Fruit fly (Drosophila melanogaster) whole organism, prepupa: ENCODE results near the gene CG12994.

ENCODE experiments used
- Blimp-1 ChIP-seq: fragments of 200-800 bp; sonication (Bioruptor generic); optimal IDR thresholded peaks from 3 replicates; lab custom pipeline; 2017; ENCODE audit warnings: missing biosample characterization, missing genetic modification characterization, mild to moderate bottlenecking, moderate library complexity, missing genetic modification reagents
- CG10631 ChIP-seq: fragments of 200-800 bp; sonication (Bioruptor generic); optimal IDR thresholded peaks from 2 replicates; lab custom pipeline; 2016; ENCODE audit warnings: missing biosample characterization, missing genetic modification characterization
- CG10669 ChIP-seq: fragments of 200-800 bp; sonication (Bioruptor generic); optimal IDR thresholded peaks from 3 replicates; lab custom pipeline; 2018; ENCODE audit warnings: missing biosample characterization, mild to moderate bottlenecking, missing genetic modification characterization, moderate library complexity
- CG11294 ChIP-seq: fragments of 200-800 bp; sonication (Bioruptor generic); IDR thresholded peaks from 2 replicates; pipeline ENCODE4 v1.3.6; 2022; ENCODE audit warnings: missing biosample characterization, missing genetic modification characterization
- CG11762 ChIP-seq: fragments of 200-800 bp; sonication (Bioruptor generic); optimal IDR thresholded peaks from 3 replicates; lab custom pipeline; 2016; ENCODE audit warnings: missing biosample characterization, missing genetic modification characterization; ENCODE audit not compliant: insufficient read depth
- CG11902 ChIP-seq: fragments of 200-800 bp; sonication (Bioruptor generic); optimal IDR thresholded peaks from 3 replicates; lab custom pipeline; 2016; ENCODE audit warnings: missing biosample characterization, missing genetic modification characterization
- CG15336 ChIP-seq: fragments of 200-800 bp; sonication (Bioruptor generic); IDR thresholded peaks from 2 replicates; pipeline ENCODE4 v1.3.6; 2022; ENCODE audit warnings: missing biosample characterization, missing genetic modification characterization
- CG1621 ChIP-seq: fragments of 200-800 bp; sonication (Bioruptor generic); optimal IDR thresholded peaks from 3 replicates; lab custom pipeline; 2018; ENCODE audit warnings: missing biosample characterization, mild to moderate bottlenecking, missing genetic modification characterization
- CG16779 ChIP-seq: fragments of 200-800 bp; sonication (Bioruptor generic); optimal IDR thresholded peaks from 3 replicates; lab custom pipeline; 2017; ENCODE audit warnings: missing biosample characterization, mild to moderate bottlenecking, missing genetic modification characterization
- CG3032 ChIP-seq: fragments of 200-800 bp; optimal IDR thresholded peaks from 2 replicates; lab custom pipeline; 2019; ENCODE audit warnings: missing biosample characterization, mild to moderate bottlenecking, missing genetic modification characterization, moderate library complexity
- CG32006 ChIP-seq: fragments of 200-800 bp; sonication (Bioruptor generic); optimal IDR thresholded peaks from 3 replicates; lab custom pipeline; 2017; ENCODE audit warnings: missing biosample characterization, mild to moderate bottlenecking, missing genetic modification characterization
- CG34406 ChIP-seq: fragments of 200-800 bp; sonication (Bioruptor generic); optimal IDR thresholded peaks from 3 replicates; lab custom pipeline; 2016; ENCODE audit warnings: missing biosample characterization, missing genetic modification characterization
- CG4318 ChIP-seq: fragments of 200-800 bp; sonication (Bioruptor generic); optimal IDR thresholded peaks from 3 replicates; lab custom pipeline; 2017; ENCODE audit warnings: missing biosample characterization, mild to moderate bottlenecking, missing genetic modification characterization
- CG6163 ChIP-seq: fragments of 200-800 bp; sonication (Bioruptor generic); IDR thresholded peaks from 3 replicates; pipeline ENCODE4 v1.3.6; 2022; ENCODE audit warnings: missing biosample characterization, missing genetic modification characterization
- CG6276 ChIP-seq: fragments of 200-800 bp; sonication (Bioruptor generic); optimal IDR thresholded peaks from 2 replicates; lab custom pipeline; 2017; ENCODE audit warnings: missing biosample characterization, mild to moderate bottlenecking, missing genetic modification characterization
- CG7368 ChIP-seq: fragments of 200-800 bp; sonication (Bioruptor generic); optimal IDR thresholded peaks from 3 replicates; lab custom pipeline; 2016; ENCODE audit warnings: missing biosample characterization, missing genetic modification characterization
- CG8319 ChIP-seq: fragments of 200-800 bp; sonication (Bioruptor generic); optimal IDR thresholded peaks from 3 replicates; lab custom pipeline; 2016; ENCODE audit warnings: missing biosample characterization, missing genetic modification characterization
- CG8632 ChIP-seq: fragments of 200-800 bp; sonication (Bioruptor generic); optimal IDR thresholded peaks from 3 replicates; lab custom pipeline; 2016; ENCODE audit warnings: missing biosample characterization, missing genetic modification characterization
- CG9139 ChIP-seq: fragments of 200-800 bp; sonication (Bioruptor generic); optimal IDR thresholded peaks from 3 replicates; lab custom pipeline; 2017; ENCODE audit warnings: missing biosample characterization, mild to moderate bottlenecking, missing genetic modification characterization
- Eip75B ChIP-seq: fragments of 200-800 bp; sonication (Bioruptor generic); optimal IDR thresholded peaks from 3 replicates; lab custom pipeline; 2016; ENCODE audit warnings: missing biosample characterization, missing genetic modification characterization
- Eip78C ChIP-seq: fragments of 200-800 bp; sonication (Bioruptor generic); peaks from one replicate; lab custom pipeline; 2016; ENCODE audit warnings: missing biosample characterization, missing genetic modification characterization
- Eip93F ChIP-seq: fragments of 200-800 bp; sonication (Bioruptor generic); optimal IDR thresholded peaks from 2 replicates; lab custom pipeline; 2016; ENCODE audit warnings: missing biosample characterization, mild to moderate bottlenecking, missing genetic modification characterization
- Ets21C ChIP-seq: fragments of 200-800 bp; sonication (Bioruptor generic); optimal IDR thresholded peaks from 3 replicates; lab custom pipeline; 2016; ENCODE audit warnings: missing biosample characterization, missing genetic modification characterization
- Ets96B ChIP-seq: fragments of 200-800 bp; optimal IDR thresholded peaks from 2 replicates; lab custom pipeline; 2019; ENCODE audit warnings: missing biosample characterization, mild to moderate bottlenecking, missing genetic modification characterization, moderate library complexity
- Hr39 ChIP-seq: fragments of 200-800 bp; sonication (Bioruptor generic); optimal IDR thresholded peaks from 2 replicates; lab custom pipeline; 2016; ENCODE audit warnings: missing biosample characterization, missing genetic modification characterization
- Hr4 ChIP-seq: fragments of 200-800 bp; sonication (Bioruptor generic); optimal IDR thresholded peaks from 3 replicates; lab custom pipeline; 2016; ENCODE audit warnings: missing biosample characterization, missing genetic modification characterization
- Lpt ChIP-seq: fragments of 200-800 bp; sonication (Bioruptor generic); optimal IDR thresholded peaks from 3 replicates; lab custom pipeline; 2016; ENCODE audit warnings: missing biosample characterization, missing genetic modification characterization
- Met ChIP-seq: fragments of 200-800 bp; sonication (Bioruptor generic); optimal IDR thresholded peaks from 3 replicates; lab custom pipeline; 2016; ENCODE audit warnings: missing biosample characterization, missing genetic modification characterization
- OdsH ChIP-seq: fragments of 200-800 bp; sonication (Bioruptor generic); optimal IDR thresholded peaks from 3 replicates; lab custom pipeline; 2016; ENCODE audit warnings: missing biosample characterization, missing genetic modification characterization
- Smox ChIP-seq: fragments of 200-800 bp; sonication (Bioruptor generic); optimal IDR thresholded peaks from 3 replicates; lab custom pipeline; 2016; ENCODE audit warnings: missing biosample characterization, missing genetic modification characterization
- Sox14 ChIP-seq: fragments of 200-800 bp; sonication (Bioruptor generic); optimal IDR thresholded peaks from 3 replicates; lab custom pipeline; 2016; ENCODE audit warnings: missing biosample characterization, missing genetic modification characterization
- Sox15 ChIP-seq: fragments of 200-800 bp; sonication (Bioruptor generic); optimal IDR thresholded peaks from 3 replicates; lab custom pipeline; 2016; ENCODE audit warnings: missing biosample characterization, missing genetic modification characterization
- achi ChIP-seq: fragments of 200-800 bp; sonication (Bioruptor generic); optimal IDR thresholded peaks from 3 replicates; lab custom pipeline; 2016; ENCODE audit warnings: missing biosample characterization, missing genetic modification characterization
- acj6 ChIP-seq: fragments of 200-800 bp; sonication (Bioruptor generic); optimal IDR thresholded peaks from 3 replicates; lab custom pipeline; 2016; ENCODE audit warnings: missing biosample characterization, missing genetic modification characterization
- cyc ChIP-seq: fragments of 200-800 bp; sonication (Bioruptor generic); optimal IDR thresholded peaks from 3 replicates; lab custom pipeline; 2016; ENCODE audit warnings: missing biosample characterization, missing genetic modification characterization
- dac ChIP-seq: fragments of 200-800 bp; sonication (Bioruptor generic); optimal IDR thresholded peaks from 2 replicates; lab custom pipeline; 2017; ENCODE audit warnings: missing biosample characterization, mild to moderate bottlenecking, missing genetic modification characterization
- eg ChIP-seq: fragments of 200-800 bp; sonication (Bioruptor generic); IDR thresholded peaks from 3 replicates; pipeline ENCODE4 v1.3.6; 2022; ENCODE audit warnings: missing biosample characterization, missing genetic modification characterization
- esn ChIP-seq: fragments of 200-800 bp; sonication (Bioruptor generic); optimal IDR thresholded peaks from 2 replicates; lab custom pipeline; 2016; ENCODE audit warnings: missing biosample characterization, mild to moderate bottlenecking, missing genetic modification characterization, moderate library complexity
- fd85E ChIP-seq: fragments of 200-800 bp; sonication (Bioruptor generic); optimal IDR thresholded peaks from 3 replicates; lab custom pipeline; 2016; ENCODE audit warnings: missing biosample characterization, missing genetic modification characterization
- fkh ChIP-seq: fragments of 200-800 bp; sonication (Bioruptor generic); optimal IDR thresholded peaks from 3 replicates; lab custom pipeline; 2017; ENCODE audit warnings: missing biosample characterization, mild to moderate bottlenecking, missing genetic modification characterization, moderate library complexity
- lz ChIP-seq: fragments of 200-800 bp; sonication (Bioruptor generic); optimal IDR thresholded peaks from 3 replicates; lab custom pipeline; 2016; ENCODE audit warnings: missing biosample characterization, missing genetic modification characterization
- pdm3 ChIP-seq: fragments of 200-800 bp; sonication (Bioruptor generic); optimal IDR thresholded peaks from 3 replicates; lab custom pipeline; 2016; ENCODE audit warnings: missing biosample characterization, missing genetic modification characterization
- salr ChIP-seq, 2 experiments: fragments of 200-800 bp; sonication (Bioruptor generic); optimal IDR thresholded peaks; 3 replicates each; lab custom pipeline; 2016 to 2018; ENCODE audit warnings: missing biosample characterization in 2 of 2, missing genetic modification characterization in 2 of 2, mild to moderate bottlenecking in 1 of 2
- ss ChIP-seq, 2 experiments: fragments of 200-800 bp; sonication (Bioruptor generic); optimal IDR thresholded peaks; 2 replicates in 1 of 2; 3 replicates in 1 of 2; lab custom pipeline; 2017 to 2018; ENCODE audit warnings: mild to moderate bottlenecking in 2 of 2, missing biosample characterization in 2 of 2, missing genetic modification characterization in 2 of 2, moderate library complexity in 1 of 2
- svp ChIP-seq: fragments of 200-800 bp; sonication (Bioruptor generic); peaks from one replicate; lab custom pipeline; 2016; ENCODE audit warnings: missing biosample characterization, missing genetic modification characterization
- topi ChIP-seq: fragments of 200-800 bp; sonication (Bioruptor generic); optimal IDR thresholded peaks from 3 replicates; lab custom pipeline; 2016; ENCODE audit warnings: missing biosample characterization, missing genetic modification characterization
- vri ChIP-seq: fragments of 200-800 bp; sonication (Bioruptor generic); optimal IDR thresholded peaks from 3 replicates; lab custom pipeline; 2016; ENCODE audit warnings: missing biosample characterization, mild to moderate bottlenecking, missing genetic modification characterization

The CG12994 gene

DNA sequence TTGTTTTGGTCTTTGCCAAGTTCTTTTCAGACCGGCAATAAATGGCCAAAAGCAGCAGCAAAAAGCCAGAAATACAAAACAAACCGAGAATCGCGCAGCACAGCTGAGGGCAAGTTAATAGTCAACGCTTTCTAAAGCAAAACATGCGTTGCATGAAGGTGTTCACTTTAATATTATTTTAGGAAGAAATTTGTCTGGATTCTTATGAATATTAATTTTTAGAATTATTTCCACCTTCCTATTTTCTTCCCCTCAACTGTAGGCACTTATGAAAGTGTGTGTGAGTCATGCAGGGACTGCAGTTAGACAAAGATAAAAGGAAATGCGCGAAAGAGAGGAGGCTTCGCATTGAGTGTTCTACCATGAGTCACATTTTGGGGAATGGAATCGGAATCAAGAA is 47.4 kb upstream of the CG12994 start (continued):
- peak; percentile 87 for TF ChIP-seq Lpt
- TF ChIP-seq CG7368 (GFP tag; lab: Kevin White, UChicago), result peak; percentile 83
- peak; percentile 86 for TF ChIP-seq CG8632 (GFP tag; lab: Kevin White, UChicago)
- peak; percentile 73 for TF ChIP-seq CG11294 (GFP tag; lab: Robert Waterston, UW)
- TF ChIP-seq CG3032, result peak; percentile 77
- peak; percentile 81 for TF ChIP-seq Blimp-1 (GFP tag; lab: Kevin White, UChicago)
- TF ChIP-seq CG4318 (GFP tag; lab: Kevin White, UChicago), result peak; percentile 54
- peak; percentile 82 for TF ChIP-seq Sox15 (GFP tag; lab: Kevin White, UChicago)
- TF ChIP-seq pdm3 (GFP tag; lab: Kevin White, UChicago), result peak; percentile 90
- peak; percentile 89 for TF ChIP-seq OdsH (GFP tag; lab: Kevin White, UChicago)
- TF ChIP-seq topi (GFP tag; lab: Kevin White, UChicago), result peak; percentile 97
- TF ChIP-seq Smox (GFP tag; lab: Kevin White, UChicago), result peak; percentile 96
- peak; percentile 76 for TF ChIP-seq CG6276 (GFP tag; lab: Kevin White, UChicago)
- TF ChIP-seq dac (GFP tag; lab: Kevin White, UChicago), result peak; percentile 65
- TF ChIP-seq fkh, result no peak

- TF ChIP-seq svp (GFP tag; lab: Kevin White, UChicago) (peak; percentile 97), CG11902 (GFP tag; lab: Kevin White, UChicago) (no peak)
These were observed 46.7 kb upstream of the CG12994 start for dm6 chrX:17490462-17490861.

dm6 chrX:17489853-17490252 is 46.1 kb upstream of the CG12994 start:
- peak; percentile 55 for TF ChIP-seq achi (GFP tag; lab: Kevin White, UChicago)
- TF ChIP-seq CG15336 (GFP tag; lab: Robert Waterston, UW), result no peak
- no peak for TF ChIP-seq CG1621 (tag; lab: Kevin White, UChicago)
- TF ChIP-seq Hr4, result peak; percentile 43
- peak; percentile 76 for TF ChIP-seq Ets21C (GFP tag; lab: Kevin White, UChicago)
- TF ChIP-seq pdm3 (GFP tag; lab: Kevin White, UChicago), result peak; percentile 50
- no peak; the same call in 1 of the 2 replicates for TF ChIP-seq CG11294 (GFP tag; lab: Robert Waterston, UW)
- TF ChIP-seq salr (GFP tag; optimal IDR thresholded peaks at IDR 0.05; lab: Kevin White, UChicago), result no peak
- no peak for TF ChIP-seq ss (GFP tag; optimal IDR thresholded peaks at IDR 0.05; lab: Kevin White, UChicago)
- peak; percentile 33 for TF ChIP-seq CG11762 (GFP tag; lab: Kevin White, UChicago)
- peak; percentile 5 for TF ChIP-seq fd85E (GFP tag; lab: Kevin White, UChicago)
- TF ChIP-seq CG32006 (GFP tag; lab: Kevin White, UChicago), result peak; percentile 49
- TF ChIP-seq Blimp-1 (GFP tag; lab: Kevin White, UChicago), result peak; percentile 54
- peak; percentile 84 for TF ChIP-seq esn (GFP tag; lab: Kevin White, UChicago)
- TF ChIP-seq CG16779 (tag; lab: Kevin White, UChicago), result no peak
- peak; percentile 61 for TF ChIP-seq Sox15 (GFP tag; lab: Kevin White, UChicago)
- TF ChIP-seq CG4318 (GFP tag; lab: Kevin White, UChicago), result no peak
- peak; percentile 27 for TF ChIP-seq Ets96B (tag; lab: Kevin White, UChicago)
- TF ChIP-seq CG9139 (GFP tag; lab: Kevin White, UChicago), result no peak
- TF ChIP-seq Sox14, result peak; percentile 69
- TF ChIP-seq CG34406 (GFP tag; lab: Kevin White, UChicago), result peak; percentile 77
- TF ChIP-seq lz (GFP tag; lab: Kevin White, UChicago), result peak; percentile 88
- TF ChIP-seq Eip93F (GFP tag; lab: Kevin White, UChicago), result peak; percentile 5
- TF ChIP-seq CG10631 (GFP tag; lab: Kevin White, UChicago), result peak; percentile 55
- TF ChIP-seq acj6, result peak; percentile 40
- TF ChIP-seq fkh, result no peak
- TF ChIP-seq cyc (GFP tag; lab: Kevin White, UChicago), result peak; percentile 81
- TF ChIP-seq CG11902 (GFP tag; lab: Kevin White, UChicago), result peak; percentile 44
- TF ChIP-seq eg (GFP tag; lab: Robert Waterston, UW), result 0 out of 3 replicates have a peak, but pooled peaks have one; percentile 14
- TF ChIP-seq CG6163 (GFP tag; lab: Robert Waterston, UW), result peak; percentile 65; the same call in 2 of the 3 replicates
- peak; percentile 88 for TF ChIP-seq Eip78C
- peak; percentile 46 for TF ChIP-seq CG7368 (GFP tag; lab: Kevin White, UChicago)
- TF ChIP-seq CG10669 (GFP tag; lab: Kevin White, UChicago), result peak; percentile 49
- TF ChIP-seq svp (GFP tag; lab: Kevin White, UChicago), result peak; percentile 76
- no peak for TF ChIP-seq Lpt
- TF ChIP-seq CG8319 (GFP tag; lab: Kevin White, UChicago), result peak; percentile 26
- TF ChIP-seq Met (GFP tag; lab: Kevin White, UChicago), result peak; percentile 84
- peak; percentile 78 for TF ChIP-seq vri
- peak; percentile 49 for TF ChIP-seq Eip75B (GFP tag; lab: Kevin White, UChicago)
- TF ChIP-seq Hr39, result peak; percentile 85
